Worm (Caenorhabditis elegans) whole organism, late embryonic: Measurements from ENCODE around the gene pinn-1.

Experiments
- C08G9.2 ChIP-seq: sonication (generic microtip); optimal IDR thresholded peaks from 2 replicates; lab custom pipeline; 2016; ENCODE audit warnings: mild to moderate bottlenecking, missing genetic modification characterization, moderate library complexity, missing compliant biosample characterization
- C38D4.7 ChIP-seq: fragments of 200-800 bp; sonication (Bioruptor generic); optimal IDR thresholded peaks from 2 replicates; lab custom pipeline; 2018; ENCODE audit warnings: mild to moderate bottlenecking, missing genetic modification characterization, moderate library complexity, missing compliant biosample characterization
- F13H6.1 ChIP-seq: sonication (generic microtip); optimal IDR thresholded peaks from 2 replicates; lab custom pipeline; 2016; ENCODE audit warnings: missing genetic modification characterization, missing compliant biosample characterization
- K02D7.2 ChIP-seq: sonication (generic microtip); optimal IDR thresholded peaks from 2 replicates; lab custom pipeline; 2017; ENCODE audit warnings: mild to moderate bottlenecking, missing genetic modification characterization, missing compliant biosample characterization
- K09A11.1 ChIP-seq: sonication (generic microtip); optimal IDR thresholded peaks from 2 replicates; lab custom pipeline; 2017; ENCODE audit warnings: antibody characterized with exemption, mild to moderate bottlenecking, missing genetic modification characterization, missing compliant biosample characterization; ENCODE audit not compliant: insufficient read depth
- ahr-1 ChIP-seq: sonication (generic microtip); optimal IDR thresholded peaks from 2 replicates; lab custom pipeline; 2016; ENCODE audit warnings: missing genetic modification characterization, missing compliant biosample characterization
- ceh-19 ChIP-seq: fragments of 200-800 bp; sonication (Bioruptor generic); optimal IDR thresholded peaks from 2 replicates; lab custom pipeline; 2018; ENCODE audit warnings: mild to moderate bottlenecking, missing genetic modification characterization, missing compliant biosample characterization
- ceh-2 ChIP-seq: sonication (generic microtip); optimal IDR thresholded peaks from 2 replicates; lab custom pipeline; 2016; ENCODE audit warnings: missing genotype, missing genetic modification characterization, missing compliant biosample characterization
- ceh-34 ChIP-seq: sonication (generic microtip); optimal IDR thresholded peaks from 2 replicates; lab custom pipeline; 2016; ENCODE audit warnings: mild to moderate bottlenecking, missing genetic modification characterization, missing compliant biosample characterization
- ceh-45 ChIP-seq: fragments of 200-800 bp; sonication (Bioruptor generic); IDR thresholded peaks from 2 replicates; pipeline ENCODE4 v1.3.6; 2022; ENCODE audit warnings: missing genetic modification reagents, missing genetic modification characterization, missing compliant biosample characterization
- ceh-48 ChIP-seq: sonication (generic microtip); optimal IDR thresholded peaks from 2 replicates; lab custom pipeline; 2016; ENCODE audit warnings: missing genetic modification characterization, inconsistent platforms, missing compliant biosample characterization
- ceh-6 ChIP-seq: fragments of 200-800 bp; sonication (Bioruptor generic); optimal IDR thresholded peaks from 2 replicates; lab custom pipeline; 2018; ENCODE audit warnings: mild to moderate bottlenecking, missing genetic modification characterization, missing compliant biosample characterization
- elt-2 ChIP-seq: sonication (generic microtip); optimal IDR thresholded peaks from 2 replicates; lab custom pipeline; 2016; ENCODE audit warnings: missing genetic modification reagents, missing genetic modification characterization, missing compliant biosample characterization
- elt-4 ChIP-seq: sonication (generic microtip); optimal IDR thresholded peaks from 2 replicates; lab custom pipeline; 2016; ENCODE audit warnings: missing genetic modification characterization, missing compliant biosample characterization
- ets-4 ChIP-seq: sonication (generic microtip); optimal IDR thresholded peaks from 2 replicates; lab custom pipeline; 2016; ENCODE audit warnings: missing genetic modification characterization, missing compliant biosample characterization
- fax-1 ChIP-seq: sonication (generic microtip); optimal IDR thresholded peaks from 2 replicates; lab custom pipeline; 2016; ENCODE audit warnings: missing genotype, missing genetic modification characterization, missing compliant biosample characterization
- fkh-6 ChIP-seq: sonication (generic microtip); optimal IDR thresholded peaks from 2 replicates; lab custom pipeline; 2016; ENCODE audit warnings: missing genetic modification characterization, missing compliant biosample characterization
- hlh-30 ChIP-seq: sonication (generic microtip); optimal IDR thresholded peaks from 2 replicates; lab custom pipeline; 2017; ENCODE audit warnings: antibody characterized with exemption, missing genetic modification characterization, missing compliant biosample characterization; ENCODE audit not compliant: insufficient read depth
- hlh-6 ChIP-seq: sonication (generic microtip); optimal IDR thresholded peaks from 2 replicates; lab custom pipeline; 2016; ENCODE audit warnings: missing genotype, missing genetic modification characterization, missing compliant biosample characterization
- nfya-1 ChIP-seq: sonication (generic microtip); optimal IDR thresholded peaks from 2 replicates; lab custom pipeline; 2017; ENCODE audit warnings: missing genetic modification characterization, mild to moderate bottlenecking, missing compliant biosample characterization, antibody characterized with exemption, moderate library complexity
- nhr-232 ChIP-seq: sonication (generic microtip); optimal IDR thresholded peaks from 2 replicates; lab custom pipeline; 2016; ENCODE audit warnings: missing genetic modification characterization, missing compliant biosample characterization
- npax-4 ChIP-seq: sonication (generic microtip); optimal IDR thresholded peaks from 2 replicates; lab custom pipeline; 2016; ENCODE audit warnings: missing genetic modification characterization, missing compliant biosample characterization
- pag-3 ChIP-seq: sonication (generic microtip); optimal IDR thresholded peaks from 2 replicates; lab custom pipeline; 2016; ENCODE audit warnings: missing compliant biosample characterization, missing genetic modification characterization, borderline replicate concordance
- pax-1 ChIP-seq: fragments of 150-350 bp; optimal IDR thresholded peaks from 2 replicates; lab custom pipeline; 2014; ENCODE audit warnings: missing biosample characterization, missing genetic modification characterization
- pha-2 ChIP-seq: sonication (generic microtip); optimal IDR thresholded peaks from 2 replicates; lab custom pipeline; 2017; ENCODE audit warnings: mild to moderate bottlenecking, missing genetic modification characterization, missing compliant biosample characterization
- pros-1 ChIP-seq: fragments of 150-350 bp; optimal IDR thresholded peaks from 2 replicates; lab custom pipeline; 2014; ENCODE audit warnings: missing biosample characterization, missing genetic modification reagents, missing genetic modification characterization
- sox-2 ChIP-seq: fragments of 200-800 bp; sonication (Bioruptor generic); IDR thresholded peaks from 2 replicates; pipeline ENCODE4 v1.3.6; 2022; ENCODE audit warnings: missing genetic modification reagents, missing genetic modification characterization, missing compliant biosample characterization
- sox-4 ChIP-seq: sonication (generic microtip); optimal IDR thresholded peaks from 2 replicates; lab custom pipeline; 2017; ENCODE audit warnings: mild to moderate bottlenecking, missing genetic modification characterization, inconsistent platforms, missing compliant biosample characterization
- tbx-2 ChIP-seq: sonication (generic microtip); optimal IDR thresholded peaks from 2 replicates; lab custom pipeline; 2016; ENCODE audit warnings: missing genetic modification characterization, missing compliant biosample characterization
- ttx-3 ChIP-seq: sonication (generic microtip); optimal IDR thresholded peaks from 2 replicates; lab custom pipeline; 2016; ENCODE audit warnings: missing genetic modification reagents, missing genetic modification characterization, missing compliant biosample characterization
- unc-3 ChIP-seq, 2 experiments: fragments of 200-800 bp in 1 of 2; sonication (Bioruptor generic) in 1 of 2; sonication (generic microtip) in 1 of 2; conservative IDR thresholded peaks in 1 of 2; optimal IDR thresholded peaks in 1 of 2; 2 replicates each; pipeline versions ENCODE4 v1.3.6 to Lab custom; 2016 to 2022; ENCODE audit warnings: missing compliant biosample characterization in 2 of 2, missing genetic modification characterization in 2 of 2, missing genetic modification reagents in 1 of 2
- unc-42 ChIP-seq: sonication (generic microtip); optimal IDR thresholded peaks from 2 replicates; lab custom pipeline; 2016; ENCODE audit warnings: missing genotype, missing genetic modification characterization, missing compliant biosample characterization
- unc-55 ChIP-seq: sonication (generic microtip); optimal IDR thresholded peaks from 2 replicates; lab custom pipeline; 2017; ENCODE audit warnings: missing biosample characterization, missing genetic modification reagents, missing genetic modification characterization
- unc-86 ChIP-seq: sonication (generic microtip); optimal IDR thresholded peaks from 2 replicates; lab custom pipeline; 2016; ENCODE audit warnings: missing genetic modification characterization, missing compliant biosample characterization
- zip-5 ChIP-seq: sonication (generic microtip); optimal IDR thresholded peaks from 2 replicates; lab custom pipeline; 2016; ENCODE audit warnings: missing genetic modification characterization, missing compliant biosample characterization
- ztf-16 ChIP-seq: sonication (generic microtip); optimal IDR thresholded peaks from 2 replicates; lab custom pipeline; 2017; ENCODE audit warnings: missing genetic modification characterization, missing compliant biosample characterization

Gene pinn-1

ce11 chrII:2920817-2921458 lies 32.1 kb upstream of the pinn-1 start:
- no peak for TF ChIP-seq K02D7.2 (tag; lab: Kevin White, UChicago)
- peak; percentile 44 for TF ChIP-seq unc-55 (GFP tag; lab: Kevin White, UChicago)
- TF ChIP-seq unc-42 (tag; lab: Kevin White, UChicago): no peak
- peak; percentile 89 for TF ChIP-seq hlh-30 (tag; lab: Kevin White, UChicago)
- TF ChIP-seq nfya-1 (tag; lab: Kevin White, UChicago): peak; percentile 9
- no peak for TF ChIP-seq ttx-3 (tag; lab: Kevin White, UChicago)
- no peak for TF ChIP-seq ceh-34 (tag; lab: Kevin White, UChicago)
- no peak for TF ChIP-seq unc-3 (GFP tag; conservative IDR thresholded peaks at IDR 0.05; lab: Robert Waterston, UW)
- no peak for TF ChIP-seq unc-3 (tag; optimal IDR thresholded peaks at IDR 0.05; lab: Kevin White, UChicago)
- no peak for TF ChIP-seq ztf-16 (tag; lab: Kevin White, UChicago)

- TF ChIP-seq pha-2: no peak
- TF ChIP-seq ztf-16 (tag; lab: Kevin White, UChicago): no peak
- no peak for TF ChIP-seq ets-4
- TF ChIP-seq elt-4: no peak
- TF ChIP-seq ceh-2 (tag; lab: Kevin White, UChicago): no peak
- TF ChIP-seq C38D4.7 (GFP tag; lab: Kevin White, UChicago): no peak
- TF ChIP-seq pros-1: no peak
These were observed 31.4 kb upstream of the pinn-1 start for ce11 chrII:2920234-2920633.

ce11 chrII:2919074-2919857 lies 30.5 kb upstream of the pinn-1 start, which contains the start of the genes ncap-1 and Y110A2AR.1:
TSS of gene ncap-1 (minus strand) at chrII:2919314.
TSS of gene Y110A2AR.1 (plus strand) at chrII:2919710.
- TF ChIP-seq C08G9.2 (tag; lab: Kevin White, UChicago): peak; percentile 11
- peak; percentile 38 for TF ChIP-seq ceh-48 (tag; lab: Kevin White, UChicago)
- TF ChIP-seq F13H6.1 (tag; lab: Kevin White, UChicago): no peak
- TF ChIP-seq sox-4 (tag; lab: Kevin White, UChicago): no peak
- TF ChIP-seq, all 69 proteins: peak for 2

ce11 chrII:2913505-2913904 lies 24.7 kb upstream of the pinn-1 start, which contains the start of gene ubc-15:
TSS of gene ubc-15 (minus strand) at chrII:2913605.
- TF ChIP-seq tbx-2 (no peak), K09A11.1 (tag; lab: Kevin White, UChicago) (no peak), pag-3 (tag; lab: Kevin White, UChicago) (no peak), pros-1 (no peak), unc-42 (tag; lab: Kevin White, UChicago) (no peak), zip-5 (tag; lab: Kevin White, UChicago) (no peak), hlh-30 (tag; lab: Kevin White, UChicago) (no peak), elt-2 (tag; lab: Kevin White, UChicago) (no peak), fkh-6 (tag; lab: Kevin White, UChicago) (no peak), ets-4 (no peak), pax-1 (tag; lab: Kevin White, UChicago) (no peak)

ce11 chrII:2903748-2904147 lies 14.9 kb upstream of the pinn-1 start:
- no peak for TF ChIP-seq nhr-232 (tag; lab: Kevin White, UChicago)
- no peak for TF ChIP-seq fax-1 (tag; lab: Kevin White, UChicago)
- TF ChIP-seq unc-55 (GFP tag; lab: Kevin White, UChicago): no peak
- TF ChIP-seq ceh-6 (GFP tag; lab: Kevin White, UChicago): no peak
- TF ChIP-seq unc-86 (tag; lab: Kevin White, UChicago): no peak
- TF ChIP-seq ahr-1 (tag; lab: Kevin White, UChicago): no peak
- TF ChIP-seq ceh-34 (tag; lab: Kevin White, UChicago): no peak
- TF ChIP-seq npax-4 (tag; lab: Kevin White, UChicago): no peak
- no peak for TF ChIP-seq ceh-45 (GFP tag; lab: Robert Waterston, UW)
- TF ChIP-seq tbx-2: no peak
- no peak for TF ChIP-seq pag-3 (tag; lab: Kevin White, UChicago)
- no peak for TF ChIP-seq hlh-6 (tag; lab: Kevin White, UChicago)
- TF ChIP-seq ceh-19 (GFP tag; lab: Kevin White, UChicago): no peak
- TF ChIP-seq unc-42 (tag; lab: Kevin White, UChicago): no peak
- TF ChIP-seq K02D7.2 (tag; lab: Kevin White, UChicago): no peak
- no peak for TF ChIP-seq sox-2
- TF ChIP-seq ets-4: no peak
